Fruit fly (Drosophila melanogaster): ENCODE measurements around the gene CG4393.

CG4393 gene

DNA sequence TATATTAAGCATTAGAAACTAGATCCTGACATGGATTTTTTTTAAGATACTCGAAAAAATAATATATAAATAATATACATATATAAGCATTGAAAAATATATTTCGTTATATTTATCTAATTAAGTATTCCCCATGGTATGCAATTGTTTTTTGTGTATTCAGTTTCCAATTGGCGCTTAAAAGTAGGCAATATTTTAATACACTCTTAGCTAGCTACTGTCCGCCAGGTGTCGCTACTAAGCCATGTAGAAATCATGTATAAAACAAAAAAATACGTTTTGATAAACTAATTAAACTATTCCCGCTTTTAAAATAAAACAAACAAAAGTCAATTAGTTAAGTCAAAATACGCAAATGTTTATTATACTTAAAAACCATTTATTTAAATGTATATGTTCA lies 53.3 kb downstream of the CG4393 start (continued):
- TF ChIP-seq CG32006 (GFP tag; optimal IDR thresholded peaks at IDR 0.05) (peak; percentile 36), Eip75B (GFP tag; optimal IDR thresholded peaks at IDR 0.05) (no peak), cyc (GFP tag; optimal IDR thresholded peaks at IDR 0.05) (peak; percentile 34), Eip93F (GFP tag; optimal IDR thresholded peaks at IDR 0.05) (no peak), Sox14 (GFP tag; optimal IDR thresholded peaks at IDR 0.05) (peak; percentile 27), CG4318 (GFP tag; optimal IDR thresholded peaks at IDR 0.05) (no peak), CG15336 (GFP tag; IDR thresholded peaks at IDR 0.05) (no peak)

DNA sequence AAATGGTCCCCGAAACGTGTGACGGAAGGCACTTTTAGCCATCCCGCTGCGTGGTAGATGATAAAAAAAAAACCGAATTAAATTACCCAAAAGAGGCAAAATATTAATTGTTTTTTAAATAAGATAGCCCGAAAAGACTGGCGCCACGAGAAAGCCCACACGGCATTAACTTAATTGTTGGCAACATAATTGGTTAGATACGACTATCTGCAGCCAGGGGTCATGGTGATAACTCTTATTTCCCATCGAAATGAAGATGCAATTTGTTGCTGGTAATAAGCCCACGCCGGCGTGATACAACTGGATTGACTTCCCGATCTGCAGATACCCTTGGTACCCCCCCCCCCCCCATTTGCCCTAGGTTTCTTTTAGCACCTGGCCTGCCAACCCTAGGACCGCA lies 56.9 kb downstream of the CG4393 start:
- peak; percentile 27 for TF ChIP-seq svp (GFP tag)
- no peak for TF ChIP-seq CG11762 (GFP tag; optimal IDR thresholded peaks at IDR 0.05; ENCODE audit: insufficient read depth)

DNA sequence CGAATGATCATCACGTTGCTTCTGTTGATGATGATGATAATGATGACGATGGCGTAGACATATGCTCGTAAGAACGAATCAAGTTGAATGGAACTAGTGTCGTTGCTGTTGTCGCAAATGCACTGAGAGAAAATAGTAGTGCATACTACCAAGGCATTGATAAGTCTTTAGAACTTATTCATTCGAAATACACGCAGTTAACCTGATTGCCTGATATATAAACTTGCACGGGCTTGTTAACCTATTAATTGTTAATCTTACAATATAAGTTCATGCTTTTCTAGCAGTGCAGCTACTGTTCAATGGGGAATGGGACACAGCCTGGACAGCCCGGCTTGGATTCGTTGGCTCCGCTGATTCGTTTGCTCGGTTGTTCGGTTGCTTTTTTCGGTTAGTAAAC lies 58.3 kb downstream of the CG4393 start:
- peak; percentile 92 for TF ChIP-seq CG9139 (GFP tag; optimal IDR thresholded peaks at IDR 0.05)
- TF ChIP-seq Hr38 (GFP tag; optimal IDR thresholded peaks at IDR 0.05): peak; percentile 43
- peak; percentile 55 for TF ChIP-seq Hr39 (GFP tag; optimal IDR thresholded peaks at IDR 0.05)
- peak; percentile 96 for TF ChIP-seq CG15336 (GFP tag; IDR thresholded peaks at IDR 0.05)
- peak; percentile 96 for TF ChIP-seq CG3919 (GFP tag; optimal IDR thresholded peaks at IDR 0.05)
- TF ChIP-seq spab (GFP tag; optimal IDR thresholded peaks at IDR 0.05): peak; percentile 98
- TF ChIP-seq CG3032 (tag; optimal IDR thresholded peaks at IDR 0.05): peak; percentile 97
- TF ChIP-seq fd85E (GFP tag; optimal IDR thresholded peaks at IDR 0.05): peak; percentile 60
- peak; percentile 97 for TF ChIP-seq CG32006 (GFP tag; optimal IDR thresholded peaks at IDR 0.05)
- TF ChIP-seq net (GFP tag; optimal IDR thresholded peaks at IDR 0.05): peak; percentile 92
- peak; percentile 96 for TF ChIP-seq dsx (GFP tag; optimal IDR thresholded peaks at IDR 0.05; ENCODE audit: poor library complexity, severe bottlenecking)
- peak; percentile 91 for TF ChIP-seq CG7368 (GFP tag; optimal IDR thresholded peaks at IDR 0.05)
- TF ChIP-seq CG8632 (GFP tag; optimal IDR thresholded peaks at IDR 0.05): peak; percentile 85
- TF ChIP-seq CG11762 (GFP tag; optimal IDR thresholded peaks at IDR 0.05; ENCODE audit: insufficient read depth): peak; percentile 89
- TF ChIP-seq ss (GFP tag; optimal IDR thresholded peaks at IDR 0.05): peak; percentile 96
- TF ChIP-seq CG1621 (tag; optimal IDR thresholded peaks at IDR 0.05): peak; percentile 98
- peak; percentile 95 for TF ChIP-seq CG6276 (GFP tag; optimal IDR thresholded peaks at IDR 0.05)
- peak; percentile 95 for TF ChIP-seq CG6808 (GFP tag; optimal IDR thresholded peaks at IDR 0.05)
- no peak for TF ChIP-seq svp (GFP tag)
- TF ChIP-seq topi (GFP tag; optimal IDR thresholded peaks at IDR 0.05): peak; percentile 71
- TF ChIP-seq fkh (GFP tag; optimal IDR thresholded peaks at IDR 0.05): peak; percentile 33
- peak; percentile 94 for TF ChIP-seq Eip75B (GFP tag; optimal IDR thresholded peaks at IDR 0.05)
- peak; percentile 21 for TF ChIP-seq Ets21C (GFP tag; optimal IDR thresholded peaks at IDR 0.05)
- TF ChIP-seq CG6792 (GFP tag; optimal IDR thresholded peaks at IDR 0.05): peak; percentile 86
- TF ChIP-seq CG8119 (GFP tag; IDR thresholded peaks at IDR 0.05): peak; percentile 95
- TF ChIP-seq OdsH (GFP tag; optimal IDR thresholded peaks at IDR 0.05): peak; percentile 93
- TF ChIP-seq CG16779 (tag; optimal IDR thresholded peaks at IDR 0.05): peak; percentile 92
- peak; percentile 90 for TF ChIP-seq CG4318 (GFP tag; optimal IDR thresholded peaks at IDR 0.05)
- peak; percentile 90 for TF ChIP-seq Gug (GFP tag; IDR thresholded peaks at IDR 0.05)
- TF ChIP-seq CG6163 (GFP tag; IDR thresholded peaks at IDR 0.05): peak; percentile 97
- TF ChIP-seq CG31627 (GFP tag; optimal IDR thresholded peaks at IDR 0.05): peak; percentile 51
- TF ChIP-seq lz (GFP tag; optimal IDR thresholded peaks at IDR 0.05): peak; percentile 72
- TF ChIP-seq Eip78C (GFP tag): peak; percentile 98
- TF ChIP-seq Sox14 (GFP tag; optimal IDR thresholded peaks at IDR 0.05): peak; percentile 95
- TF ChIP-seq CG10669 (GFP tag; optimal IDR thresholded peaks at IDR 0.05): peak; percentile 97
- TF ChIP-seq achi (GFP tag; optimal IDR thresholded peaks at IDR 0.05): peak; percentile 93
- peak; percentile 90 to 97 for TF ChIP-seq salr (GFP tag; optimal IDR thresholded peaks at IDR 0.05)
- TF ChIP-seq cyc (GFP tag; optimal IDR thresholded peaks at IDR 0.05): peak; percentile 62
- peak; percentile 70 for TF ChIP-seq CG11902 (GFP tag; optimal IDR thresholded peaks at IDR 0.05)
- peak; percentile 41 for TF ChIP-seq Smox (GFP tag; optimal IDR thresholded peaks at IDR 0.05)
- peak; percentile 96 for TF ChIP-seq eg (GFP tag; IDR thresholded peaks at IDR 0.05)
- TF ChIP-seq CG10631 (GFP tag; optimal IDR thresholded peaks at IDR 0.05): peak; percentile 97
- peak; percentile 97 for TF ChIP-seq fd59A (GFP tag; optimal IDR thresholded peaks at IDR 0.05)
- TF ChIP-seq Ets96B (tag; optimal IDR thresholded peaks at IDR 0.05): peak; percentile 98
- TF ChIP-seq CG6854 (GFP tag; optimal IDR thresholded peaks at IDR 0.05): no peak
- TF ChIP-seq Lpt (GFP tag; optimal IDR thresholded peaks at IDR 0.05): peak; percentile 96

All from whole organism, prepupa.